Worm (Caenorhabditis elegans) whole organism, L4 larva: ENCODE data around the gene K10G9.2.

Source experiments
- D1046.2 ChIP-seq: fragments of 200-800 bp; sonication (Bioruptor generic); IDR thresholded peaks from 2 replicates; pipeline ENCODE4 v1.3.6; 2022; ENCODE audit warnings: missing genetic modification characterization, missing compliant biosample characterization
- F37D6.2 ChIP-seq: sonication (generic microtip); optimal IDR thresholded peaks from 2 replicates; lab custom pipeline; 2016; ENCODE audit warnings: mild to moderate bottlenecking, missing genetic modification characterization, missing compliant biosample characterization
- F44E2.7 ChIP-seq: fragments of 200-800 bp; sonication (Bioruptor generic); IDR thresholded peaks from 2 replicates; pipeline ENCODE4 v2.1.2; 2022; ENCODE audit warnings: missing genetic modification characterization, missing compliant biosample characterization
- Y5F2A.4 ChIP-seq: fragments of 200-800 bp; sonication (Bioruptor generic); optimal IDR thresholded peaks from 2 replicates; lab custom pipeline; 2018; ENCODE audit warnings: mild to moderate bottlenecking, missing genetic modification characterization, missing compliant biosample characterization
- Y75B8A.6 ChIP-seq: fragments of 200-800 bp; sonication (Bioruptor generic); IDR thresholded peaks from 2 replicates; pipeline ENCODE4 v1.3.6; 2022; ENCODE audit warnings: missing genetic modification reagents, missing genetic modification characterization, missing compliant biosample characterization
- ZK337.2 ChIP-seq: fragments of 200-800 bp; sonication (Bioruptor generic); IDR thresholded peaks from 2 replicates; pipeline ENCODE4 v1.3.6; 2022; ENCODE audit warnings: missing genetic modification reagents, missing genetic modification characterization, missing compliant biosample characterization
- ZK546.5 ChIP-seq, 2 experiments: sonication (generic microtip); optimal IDR thresholded peaks; 2 replicates each; lab custom pipeline; 2017; ENCODE audit warnings: missing biosample characterization in 2 of 2, missing genetic modification characterization in 2 of 2
- aha-1 ChIP-seq: fragments of 150-350 bp; peaks from one replicate; lab custom pipeline; 2014; ENCODE audit warnings: missing biosample characterization, missing genetic modification characterization
- ceh-20 ChIP-seq: fragments of 200-800 bp; sonication (Bioruptor generic); IDR thresholded peaks from 2 replicates; pipeline ENCODE4 v1.3.6; 2022; ENCODE audit warnings: missing genetic modification reagents, missing genetic modification characterization, missing compliant biosample characterization
- ceh-32 ChIP-seq: sonication (generic microtip); optimal IDR thresholded peaks from 2 replicates; lab custom pipeline; 2016; ENCODE audit warnings: mild to moderate bottlenecking, missing genetic modification characterization, missing compliant biosample characterization; ENCODE audit not compliant: poor library complexity
- ceh-44 ChIP-seq: fragments of 200-800 bp; sonication (Bioruptor generic); IDR thresholded peaks from 2 replicates; pipeline ENCODE4 v1.3.6; 2022; ENCODE audit warnings: missing genetic modification reagents, missing genetic modification characterization, missing compliant biosample characterization
- ces-1 ChIP-seq: fragments of 150-350 bp; sonication (generic microtip); optimal IDR thresholded peaks from 4 replicates; lab custom pipeline; 2014; ENCODE audit warnings: missing biosample characterization, missing genetic modification reagents, missing genetic modification characterization
- daf-19 ChIP-seq: fragments of 200-800 bp; sonication (Bioruptor generic); conservative IDR thresholded peaks from 2 replicates; pipeline ENCODE4 v1.3.6; 2022; ENCODE audit warnings: missing genetic modification characterization, missing compliant biosample characterization
- dmd-6 ChIP-seq: fragments of 200-800 bp; sonication (Bioruptor generic); IDR thresholded peaks from 2 replicates; pipeline ENCODE4 v1.3.6; 2022; ENCODE audit warnings: missing genetic modification reagents, missing genetic modification characterization, missing compliant biosample characterization
- duxl-1 ChIP-seq: sonication (generic microtip); optimal IDR thresholded peaks from 2 replicates; lab custom pipeline; 2016; ENCODE audit warnings: mild to moderate bottlenecking, missing genetic modification characterization, moderate library complexity, missing compliant biosample characterization; ENCODE audit not compliant: poor library complexity
- dve-1 ChIP-seq: sonication (generic microtip); optimal IDR thresholded peaks from 2 replicates; lab custom pipeline; 2017; ENCODE audit warnings: antibody characterized with exemption, mild to moderate bottlenecking, missing genetic modification characterization, missing compliant biosample characterization; ENCODE audit not compliant: insufficient read depth
- egl-43 ChIP-seq: fragments of 200-800 bp; sonication (Bioruptor generic); IDR thresholded peaks from 2 replicates; pipeline ENCODE4 v1.3.6; 2022; ENCODE audit warnings: missing genetic modification reagents, missing genetic modification characterization, missing compliant biosample characterization
- hif-1 ChIP-seq, 2 experiments: sonication (generic microtip); optimal IDR thresholded peaks; 2 replicates each; lab custom pipeline; 2016 to 2017; ENCODE audit warnings: missing compliant biosample characterization in 2 of 2, missing genetic modification characterization in 2 of 2, missing genetic modification reagents in 2 of 2, missing genotype in 2 of 2, mild to moderate bottlenecking in 1 of 2
- hlh-11 ChIP-seq: fragments of 200-800 bp; sonication (Bioruptor generic); optimal IDR thresholded peaks from 2 replicates; lab custom pipeline; 2018; ENCODE audit warnings: mild to moderate bottlenecking, missing genetic modification characterization, missing compliant biosample characterization
- hmg-1.1 ChIP-seq: fragments of 200-800 bp; sonication (Bioruptor generic); IDR thresholded peaks from 2 replicates; pipeline ENCODE4 v1.3.6; 2022; ENCODE audit warnings: missing genetic modification reagents, missing genetic modification characterization, missing compliant biosample characterization
- jun-1 ChIP-seq: fragments of 150-350 bp; optimal IDR thresholded peaks from 2 replicates; lab custom pipeline; 2014; ENCODE audit warnings: missing biosample characterization, missing genetic modification reagents, missing genetic modification characterization
- lin-1 ChIP-seq: fragments of 200-800 bp; sonication (Bioruptor generic); IDR thresholded peaks from 2 replicates; pipeline ENCODE4 v1.3.6; 2022; ENCODE audit warnings: missing genetic modification reagents, missing genetic modification characterization, missing compliant biosample characterization
- lin-13 ChIP-seq: fragments of 150-350 bp; optimal IDR thresholded peaks from 2 replicates; lab custom pipeline; 2014; ENCODE audit warnings: missing biosample characterization, missing genetic modification reagents, missing genetic modification characterization
- lin-15B ChIP-seq: fragments of 150-350 bp; sonication (generic microtip); optimal IDR thresholded peaks from 3 replicates; lab custom pipeline; 2014; ENCODE audit warnings: missing biosample characterization, missing genetic modification characterization
- lin-29 ChIP-seq: fragments of 200-800 bp; sonication (Bioruptor generic); IDR thresholded peaks from 2 replicates; pipeline ENCODE4 v1.3.6; 2022; ENCODE audit warnings: missing genetic modification reagents, missing genetic modification characterization, missing compliant biosample characterization
- lin-38 ChIP-seq: fragments of 200-800 bp; sonication (Bioruptor generic); IDR thresholded peaks from 2 replicates; pipeline ENCODE4 v1.3.6; 2022; ENCODE audit warnings: missing genetic modification reagents, missing genetic modification characterization, missing compliant biosample characterization
- lsy-2 ChIP-seq, 2 experiments: fragments of 150-350 bp in 1 of 2; sonication (generic microtip) in 1 of 2; optimal IDR thresholded peaks; 2 replicates each; lab custom pipeline; 2014 to 2017; ENCODE audit warnings: missing biosample characterization in 2 of 2, missing genetic modification characterization in 2 of 2
- madf-5 ChIP-seq, 2 experiments: fragments of 200-800 bp; sonication (Bioruptor generic); IDR thresholded peaks; 2 replicates each; pipeline ENCODE4 v1.3.6; 2022; ENCODE audit warnings: missing compliant biosample characterization in 2 of 2, missing genetic modification characterization in 2 of 2
- mdt-29 ChIP-seq: fragments of 200-800 bp; sonication (Bioruptor generic); IDR thresholded peaks from 2 replicates; pipeline ENCODE4 v1.3.6; 2022; ENCODE audit warnings: missing genetic modification reagents, missing genetic modification characterization, missing compliant biosample characterization
- mep-1 ChIP-seq: fragments of 150-350 bp; sonication (generic microtip); optimal IDR thresholded peaks from 3 replicates; lab custom pipeline; 2014; ENCODE audit warnings: missing biosample characterization, missing genetic modification characterization
- nhr-102 ChIP-seq: sonication (generic microtip); optimal IDR thresholded peaks from 2 replicates; lab custom pipeline; 2016; ENCODE audit warnings: mild to moderate bottlenecking, missing genetic modification characterization, moderate library complexity, missing compliant biosample characterization
- nhr-111 ChIP-seq: fragments of 200-800 bp; sonication (Bioruptor generic); optimal IDR thresholded peaks from 2 replicates; lab custom pipeline; 2018; ENCODE audit warnings: mild to moderate bottlenecking, missing genetic modification characterization, missing compliant biosample characterization
- nhr-25 ChIP-seq: sonication (generic microtip); optimal IDR thresholded peaks from 2 replicates; lab custom pipeline; 2017; ENCODE audit warnings: missing genetic modification characterization, mild to moderate bottlenecking, missing compliant biosample characterization, antibody characterized with exemption, moderate library complexity, borderline replicate concordance; ENCODE audit not compliant: insufficient read depth
- nhr-42 ChIP-seq: fragments of 200-800 bp; sonication (Bioruptor generic); IDR thresholded peaks from 2 replicates; pipeline ENCODE4 v1.3.6; 2022; ENCODE audit warnings: missing genetic modification characterization, missing compliant biosample characterization
- nhr-48 ChIP-seq: sonication (generic microtip); optimal IDR thresholded peaks from 2 replicates; lab custom pipeline; 2016; ENCODE audit warnings: mild to moderate bottlenecking, missing genetic modification characterization, missing compliant biosample characterization
- nhr-6 ChIP-seq: fragments of 150-350 bp; optimal IDR thresholded peaks from 2 replicates; lab custom pipeline; 2014; ENCODE audit warnings: missing biosample characterization, missing genetic modification characterization
- pha-4 ChIP-seq, 2 experiments: fragments of 150-350 bp in 1 of 2; fragments of 200-800 bp in 1 of 2; sonication (Bioruptor generic) in 1 of 2; IDR thresholded peaks in 1 of 2; optimal IDR thresholded peaks in 1 of 2; 2 replicates each; pipeline versions ENCODE4 v1.3.6 to Lab custom; 2014 to 2022; ENCODE audit warnings: missing genetic modification characterization in 2 of 2, missing genetic modification reagents in 2 of 2, missing biosample characterization in 1 of 2, missing compliant biosample characterization in 1 of 2
- php-3 ChIP-seq: fragments of 200-800 bp; sonication (Bioruptor generic); IDR thresholded peaks from 2 replicates; pipeline ENCODE4 v1.3.6; 2022; ENCODE audit warnings: missing genetic modification reagents, missing genetic modification characterization, missing compliant biosample characterization
- rbr-2 ChIP-seq: sonication (generic microtip); optimal IDR thresholded peaks from 2 replicates; lab custom pipeline; 2016; ENCODE audit warnings: missing genotype, missing genetic modification characterization, missing compliant biosample characterization
- saeg-2 ChIP-seq: fragments of 200-800 bp; sonication (Bioruptor generic); IDR thresholded peaks from 2 replicates; pipeline ENCODE4 v1.3.6; 2022; ENCODE audit warnings: missing genetic modification reagents, missing genetic modification characterization, missing compliant biosample characterization
- sdz-12 ChIP-seq: fragments of 200-800 bp; sonication (Bioruptor generic); optimal IDR thresholded peaks from 2 replicates; lab custom pipeline; 2018; ENCODE audit warnings: mild to moderate bottlenecking, missing genetic modification characterization, missing compliant biosample characterization
- set-16 ChIP-seq: fragments of 200-800 bp; sonication (Bioruptor generic); IDR thresholded peaks from 2 replicates; pipeline ENCODE4 v1.3.6; 2022; ENCODE audit warnings: missing genetic modification reagents, missing genetic modification characterization, missing compliant biosample characterization
- spr-3 ChIP-seq: fragments of 200-800 bp; sonication (Bioruptor generic); optimal IDR thresholded peaks from 2 replicates; lab custom pipeline; 2018; ENCODE audit warnings: mild to moderate bottlenecking, missing genetic modification characterization, missing compliant biosample characterization
- tra-1 ChIP-seq: fragments of 200-800 bp; sonication (Bioruptor generic); IDR thresholded peaks from 2 replicates; pipeline ENCODE4 v1.3.6; 2022; ENCODE audit warnings: missing genetic modification reagents, missing genetic modification characterization, missing compliant biosample characterization
- unc-39 ChIP-seq: sonication (generic microtip); optimal IDR thresholded peaks from 2 replicates; lab custom pipeline; 2017; ENCODE audit warnings: missing biosample characterization, missing genetic modification characterization
- unc-62 ChIP-seq, 3 experiments: fragments of 150-350 bp in 1 of 3; sonication (generic microtip); optimal IDR thresholded peaks in 2 of 3; peaks in 1 of 3; 1 replicate in 1 of 3; 2 replicates in 2 of 3; lab custom pipeline; 2014 to 2017; ENCODE audit warnings: missing biosample characterization in 3 of 3, missing genetic modification characterization in 3 of 3, missing genetic modification reagents in 3 of 3, missing genotype in 1 of 3
- vab-7 ChIP-seq: fragments of 200-800 bp; sonication (Bioruptor generic); IDR thresholded peaks from 2 replicates; pipeline ENCODE4 v1.3.6; 2022; ENCODE audit warnings: missing genetic modification reagents, missing genetic modification characterization, missing compliant biosample characterization
- zfp-2 ChIP-seq: sonication (generic microtip); optimal IDR thresholded peaks from 2 replicates; lab custom pipeline; 2016; ENCODE audit warnings: mild to moderate bottlenecking, missing genetic modification characterization, missing compliant biosample characterization

K10G9.2 gene

DNA sequence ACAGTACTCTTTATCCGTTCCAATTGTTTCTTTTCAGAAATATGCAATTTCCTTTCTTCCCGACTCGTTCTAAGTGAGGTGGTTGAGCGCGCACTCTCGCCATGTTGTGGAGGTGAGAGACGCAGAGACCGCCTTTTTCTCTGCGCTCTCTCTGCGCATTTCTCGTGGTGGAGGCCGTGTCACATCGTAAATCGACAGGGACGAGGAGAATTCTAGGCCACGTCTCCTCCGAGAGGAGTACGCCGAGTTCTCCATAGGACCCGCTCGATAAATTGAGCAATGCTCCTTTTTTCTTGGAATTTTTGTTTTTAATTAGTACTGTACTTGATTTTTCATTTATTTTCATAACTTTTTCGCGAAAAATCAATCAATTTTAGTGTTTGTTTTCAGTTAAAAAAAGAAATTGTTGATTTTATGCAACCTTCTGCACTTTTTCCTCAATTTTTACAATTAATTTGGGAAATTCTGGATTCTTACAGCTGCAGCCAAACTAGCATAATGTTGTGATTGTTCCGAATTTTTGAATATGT lies 14.9 kb upstream of the K10G9.2 start, which contains the start of gene cnk-1 (continued):
- TF ChIP-seq nhr-102 (tag; lab: Kevin White, UChicago): peak; percentile 81
- peak; percentile 99 for TF ChIP-seq ceh-44 (GFP tag; lab: Robert Waterston, UW)
- peak; percentile 42 for TF ChIP-seq mep-1 (tag; lab: Kevin White, UChicago)
- peak; percentile 95 for TF ChIP-seq pha-4 (GFP tag; IDR thresholded peaks at IDR 0.05; lab: Robert Waterston, UW)
- no peak for TF ChIP-seq pha-4 (tag; optimal IDR thresholded peaks at IDR 0.05; lab: Kevin White, UChicago)
- TF ChIP-seq jun-1 (tag; lab: Kevin White, UChicago): no peak
- TF ChIP-seq rbr-2: peak; percentile 86
- TF ChIP-seq set-16 (GFP tag; lab: Robert Waterston, UW): peak; percentile 92
- TF ChIP-seq ceh-20 (GFP tag; lab: Robert Waterston, UW): peak; percentile 98
- peak in 1 of 2 experiments; percentile 82 for TF ChIP-seq lsy-2 (tag; optimal IDR thresholded peaks at IDR 0.05; lab: Kevin White, UChicago)
- TF ChIP-seq D1046.2 (GFP tag; lab: Robert Waterston, UW): peak; percentile 97
- TF ChIP-seq nhr-6 (tag; lab: Kevin White, UChicago): peak; percentile 43
- TF ChIP-seq unc-39 (tag; lab: Kevin White, UChicago): no peak
- no peak for TF ChIP-seq daf-19
- peak; percentile 94 for TF ChIP-seq mdt-29 (GFP tag; lab: Robert Waterston, UW)
- TF ChIP-seq ZK546.5 (tag; optimal IDR thresholded peaks at IDR 0.05; lab: Kevin White, UChicago): no peak
- TF ChIP-seq nhr-48: peak; percentile 37
- TF ChIP-seq dmd-6: peak; percentile 98
- TF ChIP-seq hlh-11 (tag; lab: Kevin White, UChicago): peak; percentile 69
- peak; percentile 94 to 95 for TF ChIP-seq madf-5 (GFP tag; IDR thresholded peaks at IDR 0.05; lab: Robert Waterston, UW)
- peak; percentile 64 for TF ChIP-seq duxl-1 (tag; lab: Kevin White, UChicago)
- no peak for TF ChIP-seq nhr-111 (GFP tag; lab: Kevin White, UChicago)
- TF ChIP-seq hmg-1.1 (GFP tag; lab: Robert Waterston, UW): peak; percentile 99
- peak; percentile 98 for TF ChIP-seq lin-38 (GFP tag; lab: Robert Waterston, UW)
- no peak for TF ChIP-seq zfp-2
- TF ChIP-seq php-3 (GFP tag; lab: Robert Waterston, UW): peak; percentile 96
- TF ChIP-seq hif-1 (tag; optimal IDR thresholded peaks at IDR 0.05; lab: Kevin White, UChicago): peak in 1 of 2 experiments; percentile 90
- peak; percentile 74 for TF ChIP-seq F37D6.2
- peak; percentile 87 for TF ChIP-seq lin-29
- peak; percentile 26 for TF ChIP-seq aha-1 (tag; lab: Kevin White, UChicago)
- TF ChIP-seq lin-1: peak; percentile 94
- no peak for TF ChIP-seq unc-62 (GFP tag; optimal IDR thresholded peaks at IDR 0.05 in 1 of 2; lab: Kevin White, UChicago)
- TF ChIP-seq unc-62 (tag; optimal IDR thresholded peaks at IDR 0.05; lab: Kevin White, UChicago): no peak
- TF ChIP-seq ces-1 (GFP tag; lab: Kevin White, UChicago): no peak
- peak; percentile 15 for TF ChIP-seq lin-15B (tag; lab: Kevin White, UChicago)
- 0 out of 2 replicates have a peak, but pooled peaks have one; percentile 53 for TF ChIP-seq Y75B8A.6
- no peak for TF ChIP-seq ceh-32 (tag; lab: Kevin White, UChicago)
- TF ChIP-seq egl-43 (GFP tag; lab: Robert Waterston, UW): peak; percentile 97
- no peak for TF ChIP-seq F44E2.7 (GFP tag; lab: Robert Waterston, UW)
- TF ChIP-seq nhr-25: peak; percentile 48
- peak; percentile 44 for TF ChIP-seq spr-3 (GFP tag; lab: Kevin White, UChicago)
- TF ChIP-seq saeg-2 (GFP tag; lab: Robert Waterston, UW): peak; percentile 72; the same call in 1 of the 2 replicates
- TF ChIP-seq sdz-12 (GFP tag; lab: Kevin White, UChicago): peak; percentile 74
- peak; percentile 62 for TF ChIP-seq dve-1
- no peak for TF ChIP-seq Y5F2A.4 (GFP tag; lab: Kevin White, UChicago)
- peak; percentile 51 for TF ChIP-seq lin-13 (GFP tag; lab: Kevin White, UChicago)
- peak; percentile 96 for TF ChIP-seq vab-7 (GFP tag; lab: Robert Waterston, UW)
- TF ChIP-seq ZK337.2 (GFP tag; lab: Robert Waterston, UW): peak; percentile 99
- TF ChIP-seq nhr-42 (GFP tag; lab: Robert Waterston, UW): peak; percentile 97
- peak; percentile 99 for TF ChIP-seq tra-1 (GFP tag; lab: Robert Waterston, UW)
